Worm (Caenorhabditis elegans): ENCODE measurements around the gene C55B6.4.

Gene C55B6.4

ce11 chrX:7210467-7211107 lies 23.1 kb upstream of the C55B6.4 start:
- TF ChIP-seq egl-5 (tag; optimal IDR thresholded peaks at IDR 0.05) (peak; percentile 53), lin-15B (tag; optimal IDR thresholded peaks at IDR 0.05) (no peak), ceh-16 (tag; optimal IDR thresholded peaks at IDR 0.05) (no peak), nfya-1 (tag; optimal IDR thresholded peaks at IDR 0.05; ENCODE audit: insufficient read depth) (peak; percentile 71)

- TF ChIP-seq lin-39 (tag; optimal IDR thresholded peaks at IDR 0.05) (no peak), sea-2 (GFP tag; optimal IDR thresholded peaks at IDR 0.05) (no peak), aly-2 (tag; optimal IDR thresholded peaks at IDR 0.05) (no peak), nhr-11 (tag; optimal IDR thresholded peaks at IDR 0.05) (no peak), ceh-9 (tag; optimal IDR thresholded peaks at IDR 0.05) (no peak)
These were observed 21.6 kb upstream of the C55B6.4 start for ce11 chrX:7209151-7209550.

- TF ChIP-seq hmg-11 (tag; optimal IDR thresholded peaks at IDR 0.05), result no peak
These were observed 18.9 kb upstream of the C55B6.4 start, which contains the start of gene ZK867.2 for ce11 chrX:7206419-7206818. TSS of gene ZK867.2 (plus strand) at chrX:7206719.

ce11 chrX:7205195-7205594 lies 17.7 kb upstream of the C55B6.4 start, which contains the start of gene C55B6.5:
TSS of gene C55B6.5 (minus strand) at chrX:7205295.
- no peak for TF ChIP-seq eor-1 (tag; optimal IDR thresholded peaks at IDR 0.05)
- TF ChIP-seq unc-62 (GFP tag; optimal IDR thresholded peaks at IDR 0.05), result no peak
- TF ChIP-seq nhr-23 (tag; optimal IDR thresholded peaks at IDR 0.05), result no peak
- no peak for TF ChIP-seq nhr-12 (tag; optimal IDR thresholded peaks at IDR 0.05)
- TF ChIP-seq nhr-28 (tag; optimal IDR thresholded peaks at IDR 0.05), result no peak
- TF ChIP-seq pha-4 (tag; optimal IDR thresholded peaks at IDR 0.05), result no peak
- no peak for TF ChIP-seq zag-1 (tag; optimal IDR thresholded peaks at IDR 0.05)
- no peak for TF ChIP-seq sea-2 (GFP tag; optimal IDR thresholded peaks at IDR 0.05)
- TF ChIP-seq ztf-11 (tag; optimal IDR thresholded peaks at IDR 0.05), result no peak
- TF ChIP-seq nhr-237 (tag; optimal IDR thresholded peaks at IDR 0.05), result no peak
- no peak for TF ChIP-seq nhr-25 (tag; optimal IDR thresholded peaks at IDR 0.05)
- TF ChIP-seq nfya-1 (tag; optimal IDR thresholded peaks at IDR 0.05; ENCODE audit: insufficient read depth), result no peak

- TF ChIP-seq ama-1 (optimal IDR thresholded peaks at IDR 0.05), result no peak
These were observed 16.7 kb upstream of the C55B6.4 start for ce11 chrX:7204175-7204574.

- TF ChIP-seq nfya-1 (tag; optimal IDR thresholded peaks at IDR 0.05; ENCODE audit: insufficient read depth) (peak; percentile 41), ztf-4 (tag; optimal IDR thresholded peaks at IDR 0.05) (no peak), skn-1 (tag; optimal IDR thresholded peaks at IDR 0.05) (peak; percentile 47), aly-2 (tag; optimal IDR thresholded peaks at IDR 0.05) (no peak), nhr-77 (tag; optimal IDR thresholded peaks at IDR 0.05) (no peak), daf-12 (tag; optimal IDR thresholded peaks at IDR 0.05) (no peak), elt-1 (tag; optimal IDR thresholded peaks at IDR 0.05) (no peak), eor-1 (tag; optimal IDR thresholded peaks at IDR 0.05) (no peak), fkh-10 (GFP tag; optimal IDR thresholded peaks at IDR 0.05) (no peak), nhr-25 (tag; optimal IDR thresholded peaks at IDR 0.05) (no peak), fos-1 (tag; optimal IDR thresholded peaks at IDR 0.05) (no peak), pqm-1 (tag; optimal IDR thresholded peaks at IDR 0.05) (peak; percentile 83), zag-1 (tag; optimal IDR thresholded peaks at IDR 0.05) (no peak), unc-62 (GFP tag; optimal IDR thresholded peaks at IDR 0.05) (no peak), snpc-4 (tag; optimal IDR thresholded peaks at IDR 0.05) (no peak), hmg-11 (tag; optimal IDR thresholded peaks at IDR 0.05) (no peak), nhr-43 (tag; optimal IDR thresholded peaks at IDR 0.05; ENCODE audit: poor library complexity, severe bottlenecking) (no peak), jun-1 (tag; optimal IDR thresholded peaks at IDR 0.05) (peak; percentile 38), egl-27 (tag; optimal IDR thresholded peaks at IDR 0.05) (no peak), lin-39 (tag; optimal IDR thresholded peaks at IDR 0.05) (no peak), nhr-67 (tag; optimal IDR thresholded peaks at IDR 0.05) (no peak), elt-2 (tag; optimal IDR thresholded peaks at IDR 0.05) (peak; percentile 94), nhr-76 (tag; optimal IDR thresholded peaks at IDR 0.05) (no peak)
These were observed 13.0 kb upstream of the C55B6.4 start for ce11 chrX:7200475-7200874.
